Worm (Caenorhabditis elegans): ENCODE measurements around the gene srsx-25.

srsx-25 gene

DNA sequence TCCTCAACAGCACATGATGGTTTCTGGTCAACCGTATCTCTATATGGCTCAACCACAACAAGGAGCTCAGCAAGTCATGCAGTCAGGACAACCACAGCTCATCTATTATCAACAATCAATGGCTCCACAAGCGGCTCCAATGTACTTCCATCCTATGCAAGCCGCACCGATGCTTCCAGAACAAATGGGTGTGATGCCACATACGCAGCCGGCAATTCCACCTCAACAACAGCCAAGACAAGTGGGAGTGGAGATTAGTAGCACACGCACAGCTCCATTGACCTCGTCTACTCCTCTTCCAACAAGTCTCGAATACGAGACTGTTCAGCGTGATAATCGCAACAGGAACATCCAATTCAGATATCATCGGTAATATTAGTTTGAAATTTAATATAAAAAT, 10.9 kb upstream of the srsx-25 start:
- TF ChIP-seq unc-62 (GFP tag; optimal IDR thresholded peaks at IDR 0.05) = no peak

DNA sequence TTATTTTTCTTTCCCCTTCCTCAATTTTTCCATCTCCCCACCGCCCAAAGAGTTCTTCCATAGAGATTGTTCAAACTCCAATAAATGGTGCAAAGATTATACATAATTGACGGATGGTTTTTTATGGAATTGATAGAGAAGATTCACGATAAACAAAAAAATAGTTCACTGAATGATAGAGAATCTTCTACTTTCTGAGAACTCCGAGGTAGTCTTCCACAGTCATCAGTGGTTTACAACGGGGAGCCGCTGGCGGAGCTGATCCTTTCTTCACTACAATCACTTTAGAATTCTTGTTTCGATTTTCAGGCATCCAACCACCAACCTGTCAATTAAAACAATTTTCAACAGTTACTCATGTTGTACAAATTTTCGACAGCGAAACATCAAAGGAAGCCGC, 9.0 kb upstream of the srsx-25 start:
- no peak for TF ChIP-seq unc-62 (GFP tag; optimal IDR thresholded peaks at IDR 0.05)

DNA sequence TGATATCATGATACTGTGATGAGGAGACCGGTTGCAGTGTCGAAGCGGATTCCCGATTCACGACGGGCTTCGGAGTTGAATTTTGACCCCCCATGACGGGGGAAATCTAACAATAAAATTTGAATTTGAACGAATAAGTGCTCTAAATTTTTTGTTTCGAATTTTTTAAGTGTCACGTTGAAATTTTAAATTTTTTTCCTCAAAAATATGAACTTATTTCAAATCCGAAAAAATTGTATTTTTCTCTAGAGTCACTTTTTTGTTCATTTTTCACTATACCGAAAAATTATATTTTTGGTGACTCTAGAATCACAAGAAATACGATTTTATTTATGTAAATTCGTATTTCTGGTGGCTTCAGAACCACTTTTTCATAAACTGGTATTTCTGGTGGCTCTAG, 6.5 kb upstream of the srsx-25 start, which contains the start of gene W02A2.8:
Gene W02A2.8, minus strand, starts transcription at position 101 of the 400 bp plus-strand sequence.
- TF ChIP-seq unc-62 (GFP tag; optimal IDR thresholded peaks at IDR 0.05) = no peak

DNA sequence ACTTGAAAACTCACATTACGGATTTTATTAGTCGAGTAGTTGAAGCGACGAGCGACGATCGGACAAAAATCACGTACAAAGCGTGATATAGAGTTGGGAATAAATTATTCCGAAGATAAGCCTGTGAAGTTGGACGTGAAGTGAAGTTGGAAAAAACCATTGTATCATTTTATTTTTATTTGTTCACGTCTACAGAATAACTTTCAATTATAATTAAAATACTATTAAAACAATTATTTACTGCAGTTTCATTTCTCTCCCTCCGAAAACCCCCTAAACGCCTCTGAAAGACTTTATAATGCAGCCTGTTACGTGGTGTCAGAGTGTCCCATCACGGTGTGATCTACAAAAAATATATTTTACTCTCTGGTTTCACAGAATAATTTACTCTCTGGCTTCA, 4.8 kb upstream of the srsx-25 start, which contains the start of gene Y62E10A.3:
Gene Y62E10A.3, minus strand, starts transcription at position 101 of the 400 bp plus-strand sequence.
- no peak for TF ChIP-seq unc-62 (GFP tag; optimal IDR thresholded peaks at IDR 0.05)

DNA sequence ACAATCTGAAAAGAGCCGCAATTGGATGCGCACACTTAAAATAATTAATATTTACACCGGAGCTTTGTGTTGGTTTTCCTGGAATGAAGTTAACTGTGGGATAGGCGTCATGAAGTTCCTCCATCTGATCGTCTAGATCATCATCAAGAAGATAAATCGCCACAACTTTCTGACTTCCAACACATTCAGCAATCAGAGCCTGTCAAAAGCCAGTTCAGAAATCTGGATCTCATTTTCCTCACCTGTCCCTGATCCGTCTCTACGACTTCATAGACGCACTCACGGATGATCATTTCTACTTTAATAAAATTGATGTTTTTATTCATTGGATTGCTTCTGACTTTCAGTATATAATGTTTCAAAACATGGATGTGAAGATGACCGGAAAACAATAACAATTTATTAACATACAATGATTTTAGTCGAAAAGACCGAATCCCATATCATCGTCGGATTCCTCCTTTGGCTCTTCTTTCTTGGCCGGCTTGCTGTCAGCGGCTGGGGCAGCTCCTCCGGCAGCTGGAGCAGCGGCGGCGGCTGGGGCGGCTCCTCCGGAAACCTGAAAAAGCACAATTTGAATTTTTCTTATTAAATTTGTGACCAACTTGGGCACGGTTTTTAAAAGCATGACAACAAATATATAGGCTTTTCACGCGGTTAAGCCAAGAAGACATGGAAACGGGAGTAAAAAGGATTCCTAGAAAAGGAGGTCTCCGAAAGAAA, 4.3 kb downstream of the srsx-25 start, which contains the start of gene agt-1:
Gene agt-1, minus strand, starts transcription at position 293 of the 723 bp plus-strand sequence.
- TF ChIP-seq unc-62 (GFP tag; optimal IDR thresholded peaks at IDR 0.05) = no peak

DNA sequence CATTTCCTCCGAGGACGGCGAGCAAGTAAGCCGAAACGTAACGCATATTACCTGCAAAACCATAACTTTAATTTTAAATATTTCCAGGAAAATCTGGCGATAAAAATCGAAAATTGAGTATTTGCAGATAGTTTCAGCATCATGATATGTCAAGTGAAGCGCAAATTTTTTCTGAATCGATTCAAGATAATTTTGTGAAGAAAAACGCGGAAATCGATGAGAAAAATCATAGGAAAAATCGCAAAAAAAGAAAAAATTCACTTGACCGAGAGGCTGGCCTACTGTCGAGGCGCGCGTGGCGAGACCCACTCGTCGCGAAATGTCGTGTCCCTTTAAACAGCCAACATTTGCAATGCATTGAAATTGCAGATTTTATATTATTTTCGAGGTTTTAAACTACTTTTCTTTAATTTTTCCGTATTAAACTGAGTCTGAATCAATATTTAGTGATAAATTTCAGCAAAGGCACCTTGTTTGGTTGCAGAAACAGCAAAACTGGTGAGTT, 5.3 kb downstream of the srsx-25 start, which contains the start of the genes rla-2, popl-7 and Y62E10A.24:
Gene rla-2, minus strand, starts transcription at position 51 of the 505 bp plus-strand sequence.
Gene popl-7, plus strand, starts transcription at position 455 of the 505 bp plus-strand sequence.
Gene Y62E10A.24, plus strand, starts transcription at position 476 of the 505 bp plus-strand sequence.
- TF ChIP-seq unc-62 (GFP tag; optimal IDR thresholded peaks at IDR 0.05) = no peak

DNA sequence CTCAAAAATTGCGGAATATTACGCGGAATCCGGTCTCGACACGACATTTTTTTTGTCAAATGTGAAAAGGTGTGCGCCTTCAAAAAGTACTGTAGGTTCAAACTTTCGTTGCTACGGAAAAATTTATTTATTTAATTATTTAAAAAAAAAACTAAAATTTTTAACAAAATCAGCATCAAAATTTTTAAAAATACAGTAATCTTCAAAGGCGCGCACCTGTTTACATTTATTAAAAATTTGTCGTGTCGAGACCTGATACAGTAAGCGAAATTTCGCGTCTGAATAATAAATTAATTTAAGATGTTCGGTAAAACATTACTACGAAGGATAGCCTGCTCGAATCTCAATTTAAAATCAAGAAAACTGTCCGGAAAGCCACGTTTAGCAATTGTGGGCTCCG, 6.7 kb downstream of the srsx-25 start, which contains the start of gene Y62E10A.6:
Gene Y62E10A.6, plus strand, starts transcription at position 301 of the 400 bp plus-strand sequence.
- TF ChIP-seq unc-62 (GFP tag; optimal IDR thresholded peaks at IDR 0.05) = no peak

DNA sequence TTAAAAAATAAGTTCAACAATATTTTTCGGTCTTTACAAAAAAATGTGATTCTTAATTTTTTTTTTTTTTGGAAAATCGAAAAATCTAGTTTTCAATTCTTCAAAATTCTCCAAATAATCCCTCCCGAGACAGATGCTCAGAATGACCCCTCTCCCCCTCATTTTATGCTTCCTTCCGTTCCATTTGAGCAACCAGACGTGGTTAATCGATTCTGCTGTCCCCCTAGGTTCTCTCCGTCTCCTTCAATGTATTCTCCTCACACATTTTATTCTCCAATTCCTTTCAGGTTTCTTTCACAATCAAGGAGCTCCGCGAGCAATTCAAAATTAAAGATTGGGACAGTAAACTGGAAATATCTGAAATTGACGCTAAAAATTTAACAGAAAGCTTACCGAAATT, 9.9 kb downstream of the srsx-25 start:
- no peak for TF ChIP-seq unc-62 (GFP tag; optimal IDR thresholded peaks at IDR 0.05)

DNA sequence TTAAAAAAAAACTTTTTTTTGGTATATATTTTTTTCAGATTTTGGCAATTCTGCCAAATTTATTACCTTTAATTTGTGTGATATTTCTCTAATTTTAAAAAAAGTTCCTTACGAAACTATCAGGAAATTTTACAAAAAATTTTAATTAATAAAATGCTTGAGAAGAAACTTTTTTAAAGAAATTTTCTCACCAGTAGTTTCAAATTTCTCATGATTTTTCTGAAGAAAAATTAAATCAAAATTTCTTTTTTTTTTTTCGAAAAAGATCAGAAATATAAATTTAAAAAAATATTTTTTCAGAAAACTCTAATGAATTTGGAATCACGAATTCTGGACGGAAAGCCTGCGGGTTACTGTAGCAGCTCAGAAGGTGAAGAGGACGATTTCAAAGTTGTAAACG, 12.7 kb downstream of the srsx-25 start, which contains the start of gene mau-8:
Gene mau-8, plus strand, starts transcription at position 301 of the 400 bp plus-strand sequence.
- TF ChIP-seq unc-62 (GFP tag; optimal IDR thresholded peaks at IDR 0.05) = no peak

DNA sequence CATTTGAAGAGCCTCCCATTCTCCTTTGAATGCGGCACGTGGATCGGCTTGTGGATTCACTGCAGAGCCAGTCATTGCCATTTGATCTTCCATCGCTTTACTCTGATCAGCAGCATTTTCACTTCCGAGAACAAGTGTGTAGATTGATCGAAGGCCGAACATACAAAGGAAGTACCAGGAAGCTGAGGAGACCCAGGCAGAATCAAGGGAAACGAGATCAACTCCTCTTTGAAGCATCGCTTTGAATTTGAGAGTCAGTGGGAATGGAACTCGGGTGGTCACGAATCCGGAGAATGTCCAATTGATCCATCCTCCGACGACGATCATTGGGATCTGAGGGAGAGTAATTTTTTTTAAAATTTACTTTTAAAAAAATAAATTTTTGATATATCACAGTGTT, 15.5 kb downstream of the srsx-25 start:
- TF ChIP-seq unc-62 (GFP tag; optimal IDR thresholded peaks at IDR 0.05) = no peak

DNA sequence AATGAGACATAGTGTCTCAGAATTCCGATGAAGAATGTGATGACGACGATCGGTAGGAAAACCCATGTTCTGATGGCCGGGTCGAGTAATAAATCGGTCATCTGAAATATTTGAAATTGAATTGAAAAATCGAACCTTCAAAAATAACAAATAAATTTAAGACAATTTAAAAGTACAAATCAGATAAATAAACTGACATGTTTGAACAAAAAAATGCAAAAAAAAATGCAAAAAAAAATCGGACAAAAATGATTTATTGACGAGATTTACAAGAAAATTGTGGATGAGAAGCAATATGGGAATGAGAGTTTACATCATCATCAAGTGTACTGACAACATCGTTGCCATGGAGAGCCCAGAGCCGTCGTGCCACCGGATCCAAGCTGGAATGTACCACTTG, 16.9 kb downstream of the srsx-25 start, which contains the start of gene emc-3:
Gene emc-3, minus strand, starts transcription at position 101 of the 400 bp plus-strand sequence.
- TF ChIP-seq unc-62 (GFP tag; optimal IDR thresholded peaks at IDR 0.05) = no peak

DNA sequence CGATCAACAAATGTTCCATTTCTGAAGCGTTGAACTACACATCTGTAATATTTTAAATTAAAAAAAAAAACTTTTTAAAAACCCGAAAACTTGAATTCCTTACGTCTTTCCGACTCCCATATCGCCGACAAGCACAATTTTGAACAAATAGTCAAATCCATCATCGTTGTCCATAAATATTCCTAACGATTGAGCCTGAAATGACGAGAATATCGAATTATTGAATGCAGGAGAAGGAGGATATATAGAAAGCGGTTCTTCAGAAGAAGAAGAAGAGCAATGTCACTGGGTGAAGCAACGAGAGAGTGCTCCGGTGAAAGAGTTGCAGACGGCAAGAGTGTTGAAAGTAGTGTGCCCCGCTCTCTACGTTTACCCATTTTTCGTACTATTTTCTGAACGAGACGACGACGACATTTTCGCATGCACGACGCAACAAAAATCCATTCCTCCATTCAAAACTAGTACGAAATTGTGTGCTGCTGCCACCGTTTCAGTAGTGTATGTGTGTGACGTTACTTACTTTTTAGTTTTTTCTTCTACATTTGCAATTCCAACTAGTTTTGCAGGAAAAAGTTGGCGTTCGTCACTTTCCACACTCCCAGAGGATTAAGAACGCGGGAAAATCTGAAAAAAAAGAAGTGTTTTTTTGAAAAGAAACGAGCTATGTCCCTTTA, 18.9 kb downstream of the srsx-25 start, which contains the start of gene rab-19:
Gene rab-19, minus strand, starts transcription at position 624 of the 674 bp plus-strand sequence.
- TF ChIP-seq unc-62 (GFP tag; optimal IDR thresholded peaks at IDR 0.05) = no peak

DNA sequence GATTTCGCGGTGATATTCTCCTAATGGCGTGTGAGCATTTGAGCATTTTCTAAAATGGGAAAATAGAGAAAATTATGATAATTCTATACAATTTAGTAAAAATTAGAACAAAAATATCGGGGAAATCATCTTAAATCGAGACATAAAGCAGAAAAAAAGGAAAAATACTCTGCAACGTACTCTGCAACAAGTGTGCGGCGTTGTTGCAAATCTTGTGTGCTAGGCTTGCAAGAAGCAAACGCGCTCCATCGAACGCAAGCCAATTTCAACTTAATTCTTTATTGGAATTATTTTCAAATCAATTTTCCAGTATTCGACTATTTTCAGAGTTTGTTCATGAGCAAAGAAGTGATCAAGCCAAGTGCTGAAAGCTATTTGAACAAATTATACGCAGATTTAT, 21.1 kb downstream of the srsx-25 start, which contains the start of the genes Y62E10A.20, Y62E10A.23 and mdt-9:
Gene Y62E10A.20, minus strand, starts transcription at position 49 of the 400 bp plus-strand sequence.
Gene Y62E10A.23, plus strand, starts transcription at position 282 of the 400 bp plus-strand sequence.
Gene mdt-9, plus strand, starts transcription at position 338 of the 400 bp plus-strand sequence.
- no peak for TF ChIP-seq unc-62 (GFP tag; optimal IDR thresholded peaks at IDR 0.05)

DNA sequence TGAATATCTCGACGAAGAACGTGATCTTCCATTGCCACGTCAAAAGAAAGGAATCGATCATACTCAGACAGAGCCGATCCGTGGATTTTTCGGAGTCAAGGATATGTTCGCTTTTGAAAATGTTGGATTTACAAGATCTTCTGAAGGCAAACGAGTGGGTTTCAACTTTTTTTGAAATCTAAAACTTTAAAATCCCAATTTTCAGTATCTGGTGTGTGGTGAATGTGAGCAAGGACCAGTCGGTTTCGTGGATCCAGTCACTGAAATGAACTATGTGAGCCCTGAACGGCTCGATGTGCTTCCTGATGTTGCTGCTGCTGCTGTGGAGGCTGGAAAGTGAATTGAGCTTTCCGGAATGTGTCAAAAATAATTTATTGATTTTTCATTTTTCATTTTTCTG, 21.9 kb downstream of the srsx-25 start, which contains the start of gene lsm-3:
Gene lsm-3, plus strand, starts transcription at position 301 of the 400 bp plus-strand sequence.
- no peak for TF ChIP-seq unc-62 (GFP tag; optimal IDR thresholded peaks at IDR 0.05)

DNA sequence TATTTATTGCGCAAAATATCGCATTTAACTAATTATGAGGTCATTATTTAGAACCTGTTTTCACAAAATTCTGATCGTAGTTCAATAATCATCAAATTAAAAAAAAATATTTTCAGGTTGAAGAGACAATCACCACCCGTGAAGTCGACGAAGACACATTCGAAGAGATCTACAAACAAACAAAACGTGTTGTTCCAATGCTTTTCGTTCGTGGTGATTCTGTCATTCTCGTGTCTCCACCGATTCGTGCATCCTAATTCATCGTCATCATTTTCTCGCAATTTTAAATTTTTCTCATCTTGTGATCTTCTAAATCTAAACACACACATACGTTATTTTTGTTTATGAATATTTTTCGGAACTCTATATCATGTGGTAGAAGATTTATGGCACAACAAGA, 23.8 kb downstream of the srsx-25 start:
- TF ChIP-seq unc-62 (GFP tag; optimal IDR thresholded peaks at IDR 0.05) = no peak

DNA sequence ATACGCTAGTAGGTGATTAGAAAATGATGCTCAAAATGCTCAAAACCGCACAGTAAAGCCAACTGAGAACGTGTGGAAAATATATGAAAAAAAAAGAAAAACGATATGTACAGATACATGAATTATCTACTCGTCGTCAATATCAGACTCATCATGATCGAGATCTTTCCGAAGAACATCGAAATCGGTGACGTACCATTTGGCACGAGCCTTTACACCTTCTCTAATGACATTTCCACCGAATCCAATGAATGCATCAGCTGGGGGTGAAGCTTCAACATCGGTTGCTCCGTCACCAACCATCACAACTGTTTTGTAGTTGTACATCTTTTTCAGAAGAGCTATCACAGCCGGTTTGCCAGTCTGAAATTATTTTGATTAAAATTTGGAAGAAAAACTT, 24.3 kb downstream of the srsx-25 start:
- no peak for TF ChIP-seq unc-62 (GFP tag; optimal IDR thresholded peaks at IDR 0.05)
